Worm (Caenorhabditis elegans) whole organism, L1 larva: Measurements from ENCODE around the gene B0336.7.

Source experiments
- Y116A8C.19 ChIP-seq: sonication (generic microtip); optimal IDR thresholded peaks from 2 replicates; lab custom pipeline; 2016; ENCODE audit warnings: missing compliant biosample characterization, missing genetic modification characterization, borderline replicate concordance
- ama-1 ChIP-seq: fragments of 150-350 bp; optimal IDR thresholded peaks from 2 replicates; lab custom pipeline; 2014
- blmp-1 ChIP-seq: fragments of 150-350 bp; optimal IDR thresholded peaks from 2 replicates; lab custom pipeline; 2014; ENCODE audit warnings: missing biosample characterization, missing genetic modification characterization
- ceh-82 ChIP-seq, 3 experiments: fragments of 150-350 bp in 1 of 3; sonication (generic microtip) in 2 of 3; optimal IDR thresholded peaks; 2 replicates each; lab custom pipeline; 2014 to 2017; ENCODE audit warnings: missing biosample characterization in 3 of 3, missing genetic modification characterization in 3 of 3
- ceh-88 ChIP-seq: fragments of 200-800 bp; sonication (Bioruptor generic); IDR thresholded peaks from 2 replicates; pipeline ENCODE4 v1.3.6; 2022; ENCODE audit warnings: missing genetic modification characterization, missing compliant biosample characterization
- ceh-90 ChIP-seq: sonication (generic microtip); optimal IDR thresholded peaks from 2 replicates; lab custom pipeline; 2016; ENCODE audit warnings: missing genetic modification characterization, missing compliant biosample characterization
- dpl-1 ChIP-seq, 3 experiments: fragments of 150-350 bp in 2 of 3; sonication (generic microtip) in 1 of 3; optimal IDR thresholded peaks; 2 replicates each; lab custom pipeline; 2014 to 2017; ENCODE audit warnings: missing biosample characterization in 3 of 3, missing genetic modification characterization in 3 of 3, missing genetic modification reagents in 3 of 3
- efl-1 ChIP-seq, 4 experiments: fragments of 150-350 bp; optimal IDR thresholded peaks in 3 of 4; peaks in 1 of 4; 1 replicate in 1 of 4; 2 replicates in 3 of 4; lab custom pipeline; 2014; ENCODE audit warnings: missing biosample characterization in 2 of 4, missing genetic modification characterization in 2 of 4, missing genetic modification reagents in 2 of 4
- efl-3 ChIP-seq: fragments of 200-800 bp; sonication (Bioruptor generic); optimal IDR thresholded peaks from 2 replicates; lab custom pipeline; 2018; ENCODE audit warnings: mild to moderate bottlenecking, missing genetic modification characterization, missing compliant biosample characterization
- elt-3 ChIP-seq, 6 experiments: fragments of 150-350 bp in 1 of 6; sonication (generic microtip); optimal IDR thresholded peaks; 2 replicates each; lab custom pipeline; 2017 to 2018; ENCODE audit warnings: missing biosample characterization in 6 of 6, missing genetic modification characterization in 6 of 6, inconsistent platforms in 1 of 6
- fkh-4 ChIP-seq: sonication (generic microtip); optimal IDR thresholded peaks from 2 replicates; lab custom pipeline; 2016; ENCODE audit warnings: missing compliant biosample characterization, missing genetic modification characterization, borderline replicate concordance
- fkh-8 ChIP-seq: sonication (generic microtip); optimal IDR thresholded peaks from 2 replicates; lab custom pipeline; 2016; ENCODE audit warnings: mild to moderate bottlenecking, missing genetic modification characterization, missing compliant biosample characterization
- fos-1 ChIP-seq: fragments of 150-350 bp; optimal IDR thresholded peaks from 2 replicates; lab custom pipeline; 2014; ENCODE audit warnings: missing biosample characterization, missing genetic modification characterization
- hlh-17 ChIP-seq: fragments of 200-800 bp; sonication (Bioruptor generic); optimal IDR thresholded peaks from 2 replicates; lab custom pipeline; 2018; ENCODE audit warnings: missing genetic modification characterization, mild to moderate bottlenecking, missing compliant biosample characterization, moderate library complexity, borderline replicate concordance
- irx-1 ChIP-seq: sonication (generic microtip); optimal IDR thresholded peaks from 2 replicates; lab custom pipeline; 2016; ENCODE audit warnings: missing genetic modification characterization, missing compliant biosample characterization
- jun-1 ChIP-seq: fragments of 150-350 bp; optimal IDR thresholded peaks from 2 replicates; lab custom pipeline; 2014; ENCODE audit warnings: missing biosample characterization, missing genetic modification reagents, missing genetic modification characterization
- lin-14 ChIP-seq: fragments of 200-800 bp; sonication (Bioruptor generic); optimal IDR thresholded peaks from 2 replicates; lab custom pipeline; 2018; ENCODE audit warnings: mild to moderate bottlenecking, missing genetic modification characterization, moderate library complexity, missing compliant biosample characterization
- lin-35 ChIP-seq, 2 experiments: fragments of 150-350 bp; optimal IDR thresholded peaks; 2 replicates each; lab custom pipeline; 2014; ENCODE audit warnings: missing biosample characterization in 2 of 2, missing genetic modification characterization in 2 of 2, missing genetic modification reagents in 2 of 2
- lir-3 ChIP-seq: sonication (generic microtip); optimal IDR thresholded peaks from 2 replicates; lab custom pipeline; 2016; ENCODE audit warnings: mild to moderate bottlenecking, missing genetic modification characterization, moderate library complexity, missing compliant biosample characterization; ENCODE audit not compliant: poor library complexity
- lsy-2 ChIP-seq, 2 experiments: fragments of 150-350 bp; optimal IDR thresholded peaks; 2 replicates each; lab custom pipeline; 2014; ENCODE audit warnings: missing biosample characterization in 2 of 2, missing genetic modification characterization in 2 of 2
- mab-9 ChIP-seq: fragments of 200-800 bp; sonication (Bioruptor generic); IDR thresholded peaks from 2 replicates; pipeline ENCODE4 v1.3.6; 2022; ENCODE audit warnings: missing genetic modification reagents, missing genetic modification characterization, missing compliant biosample characterization
- mep-1 ChIP-seq: fragments of 150-350 bp; optimal IDR thresholded peaks from 2 replicates; lab custom pipeline; 2014; ENCODE audit warnings: missing biosample characterization, missing genetic modification characterization
- nhr-12 ChIP-seq: sonication (generic microtip); optimal IDR thresholded peaks from 2 replicates; lab custom pipeline; 2017; ENCODE audit warnings: missing biosample characterization, missing genetic modification characterization
- nhr-20 ChIP-seq: sonication (generic microtip); optimal IDR thresholded peaks from 2 replicates; lab custom pipeline; 2016; ENCODE audit warnings: mild to moderate bottlenecking, missing genetic modification characterization, missing compliant biosample characterization
- nhr-28 ChIP-seq: fragments of 150-350 bp; optimal IDR thresholded peaks from 2 replicates; lab custom pipeline; 2014; ENCODE audit warnings: missing biosample characterization, missing genetic modification characterization
- nhr-47 ChIP-seq: sonication (generic microtip); optimal IDR thresholded peaks from 2 replicates; lab custom pipeline; 2016; ENCODE audit warnings: mild to moderate bottlenecking, missing genetic modification characterization, moderate library complexity, missing compliant biosample characterization
- nhr-71 ChIP-seq: sonication (generic microtip); optimal IDR thresholded peaks from 2 replicates; lab custom pipeline; 2016; ENCODE audit warnings: mild to moderate bottlenecking, missing genetic modification characterization, moderate library complexity, missing compliant biosample characterization
- nhr-76 ChIP-seq: sonication (generic microtip); optimal IDR thresholded peaks from 2 replicates; lab custom pipeline; 2017; ENCODE audit warnings: missing biosample characterization, missing genetic modification characterization
- nhr-85 ChIP-seq: sonication (generic microtip); peaks from one replicate; lab custom pipeline; 2016; ENCODE audit warnings: missing genetic modification characterization, inconsistent platforms, missing compliant biosample characterization
- skn-1 ChIP-seq: fragments of 150-350 bp; optimal IDR thresholded peaks from 2 replicates; lab custom pipeline; 2014; ENCODE audit warnings: missing biosample characterization, missing genetic modification characterization
- sox-4 ChIP-seq: sonication (generic microtip); optimal IDR thresholded peaks from 2 replicates; lab custom pipeline; 2016; ENCODE audit warnings: missing genetic modification characterization, missing compliant biosample characterization
- sptf-1 ChIP-seq: fragments of 150-350 bp; optimal IDR thresholded peaks from 2 replicates; lab custom pipeline; 2014; ENCODE audit warnings: missing biosample characterization, missing genetic modification characterization
- swsn-7 ChIP-seq: sonication (generic microtip); optimal IDR thresholded peaks from 2 replicates; lab custom pipeline; 2016; ENCODE audit warnings: missing genetic modification characterization, missing compliant biosample characterization
- tbx-2 ChIP-seq: sonication (generic microtip); optimal IDR thresholded peaks from 2 replicates; lab custom pipeline; 2016; ENCODE audit warnings: missing genetic modification characterization, missing compliant biosample characterization
- unc-98 ChIP-seq: fragments of 200-800 bp; sonication (Bioruptor generic); IDR thresholded peaks from 2 replicates; pipeline ENCODE4 v1.3.6; 2022; ENCODE audit warnings: missing genetic modification characterization, missing compliant biosample characterization
- zag-1 ChIP-seq: fragments of 150-350 bp; optimal IDR thresholded peaks from 2 replicates; lab custom pipeline; 2014; ENCODE audit warnings: missing biosample characterization, missing genetic modification characterization
- zip-4 ChIP-seq: fragments of 200-800 bp; sonication (Bioruptor generic); optimal IDR thresholded peaks from 2 replicates; lab custom pipeline; 2018; ENCODE audit warnings: mild to moderate bottlenecking, missing genetic modification characterization, moderate library complexity, missing compliant biosample characterization
- ztf-11 ChIP-seq, 2 experiments: sonication (generic microtip); optimal IDR thresholded peaks; 2 replicates each; lab custom pipeline; 2016 to 2017; ENCODE audit warnings: missing genetic modification characterization in 2 of 2, missing biosample characterization in 1 of 2, missing compliant biosample characterization in 1 of 2

Gene B0336.7

ce11 chrIII:5720266-5721019 is 23.3 kb upstream of the B0336.7 start:
- no peak for TF ChIP-seq nhr-28 (tag; lab: Kevin White, UChicago)
- TF ChIP-seq mab-9: no peak
- no peak for TF ChIP-seq nhr-76
- TF ChIP-seq nhr-12 (tag; lab: Kevin White, UChicago): no peak
- no peak for TF ChIP-seq lin-35 (GFP tag; optimal IDR thresholded peaks at IDR 0.05; lab: Kevin White, UChicago)
- TF ChIP-seq nhr-85: peak; percentile 53
- no peak for TF ChIP-seq ceh-90 (tag; lab: Kevin White, UChicago)
- no peak for TF ChIP-seq sptf-1 (tag; lab: Kevin White, UChicago)
- TF ChIP-seq elt-3 (tag; optimal IDR thresholded peaks at IDR 0.05; lab: Kevin White, UChicago): no peak
- no peak for TF ChIP-seq Y116A8C.19 (tag; lab: Kevin White, UChicago)
- TF ChIP-seq ama-1 (lab: Kevin White, UChicago): no peak
- TF ChIP-seq hlh-17 (GFP tag; lab: Kevin White, UChicago): no peak
- TF ChIP-seq fkh-4 (tag; lab: Kevin White, UChicago): no peak
- TF ChIP-seq nhr-20 (tag; lab: Kevin White, UChicago): no peak
- peak; percentile 54 for TF ChIP-seq lin-14
- TF ChIP-seq fos-1 (tag; lab: Kevin White, UChicago): no peak
- no peak for TF ChIP-seq efl-3 (GFP tag; lab: Kevin White, UChicago)
- no peak for TF ChIP-seq efl-1 (optimal IDR thresholded peaks at IDR 0.05; lab: Kevin White, UChicago)
- TF ChIP-seq efl-1 (GFP tag; optimal IDR thresholded peaks at IDR 0.05 in 1 of 2; lab: Kevin White, UChicago): peak in 1 of 2 experiments; percentile 60
- peak in 1 of 2 experiments; percentile 27 for TF ChIP-seq ztf-11 (tag; optimal IDR thresholded peaks at IDR 0.05; lab: Kevin White, UChicago)
- no peak for TF ChIP-seq swsn-7 (tag; lab: Kevin White, UChicago)
- no peak for TF ChIP-seq skn-1 (tag; lab: Kevin White, UChicago)
- no peak for TF ChIP-seq sox-4
- no peak for TF ChIP-seq lir-3 (tag; lab: Kevin White, UChicago)
- TF ChIP-seq fkh-8 (tag; lab: Kevin White, UChicago): no peak
- no peak for TF ChIP-seq irx-1 (tag; lab: Kevin White, UChicago)

DNA sequence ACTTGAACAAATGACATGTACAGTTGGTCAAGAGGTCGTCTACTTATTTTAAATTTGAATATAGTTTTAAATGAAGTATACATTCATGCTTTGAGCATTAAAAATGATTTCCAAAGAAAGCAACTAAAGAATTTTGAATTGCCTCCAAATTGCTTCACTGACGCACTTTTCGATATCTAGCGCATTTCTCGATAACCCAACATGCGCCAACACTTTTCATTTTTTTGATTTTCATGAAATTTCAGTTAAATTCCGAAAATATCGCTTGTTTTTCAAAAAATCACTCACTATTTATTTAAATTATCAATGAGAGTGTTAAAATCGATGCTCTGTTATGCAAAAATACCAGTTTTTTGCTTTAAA is 22.6 kb upstream of the B0336.7 start:
- TF ChIP-seq Y116A8C.19 (tag; lab: Kevin White, UChicago) (no peak), nhr-47 (tag; lab: Kevin White, UChicago) (no peak), ceh-88 (GFP tag; lab: Robert Waterston, UW) (no peak), nhr-20 (tag; lab: Kevin White, UChicago) (no peak), ceh-82 (tag; optimal IDR thresholded peaks at IDR 0.05; lab: Kevin White, UChicago) (no peak), efl-1 (optimal IDR thresholded peaks at IDR 0.05; lab: Kevin White, UChicago) (peak; percentile 75 to 98), efl-1 (GFP tag; optimal IDR thresholded peaks at IDR 0.05 in 1 of 2; lab: Kevin White, UChicago) (peak; percentile 72 to 96), nhr-71 (no peak), lin-35 (GFP tag; optimal IDR thresholded peaks at IDR 0.05; lab: Kevin White, UChicago) (peak; percentile 76 to 81), lsy-2 (tag; optimal IDR thresholded peaks at IDR 0.05; lab: Kevin White, UChicago) (peak in 1 of 2 experiments; percentile 4), zip-4 (GFP tag; lab: Kevin White, UChicago) (no peak), jun-1 (tag; lab: Kevin White, UChicago) (no peak), unc-98 (GFP tag; lab: Robert Waterston, UW) (no peak), tbx-2 (tag; lab: Kevin White, UChicago) (no peak), zag-1 (tag; lab: Kevin White, UChicago) (no peak), mep-1 (no peak), nhr-28 (tag; lab: Kevin White, UChicago) (no peak), lir-3 (tag; lab: Kevin White, UChicago) (no peak), blmp-1 (no peak), skn-1 (tag; lab: Kevin White, UChicago) (no peak), sptf-1 (tag; lab: Kevin White, UChicago) (no peak), dpl-1 (GFP tag; optimal IDR thresholded peaks at IDR 0.05; lab: Kevin White, UChicago) (peak; percentile 46 to 80 (median 71))
